Worm (Caenorhabditis elegans) whole organism, young adult: ENCODE measurements around the gene Y50E8A.12.

Experiments
- C06A6.2 ChIP-seq: fragments of 200-800 bp; sonication (Bioruptor generic); conservative IDR thresholded peaks from 2 replicates; pipeline ENCODE4 v1.3.6; 2022; ENCODE audit warnings: missing genetic modification characterization, missing compliant biosample characterization
- F22D6.2 ChIP-seq: sonication (generic microtip); optimal IDR thresholded peaks from 2 replicates; lab custom pipeline; 2016; ENCODE audit warnings: mild to moderate bottlenecking, missing genetic modification characterization, missing compliant biosample characterization
- ekl-4 ChIP-seq: fragments of 200-800 bp; sonication (Bioruptor generic); IDR thresholded peaks from 2 replicates; pipeline ENCODE4 v1.3.6; 2022; ENCODE audit warnings: missing genetic modification reagents, missing genetic modification characterization, missing compliant biosample characterization
- nhr-90 ChIP-seq: sonication (generic microtip); optimal IDR thresholded peaks from 2 replicates; lab custom pipeline; 2016; ENCODE audit warnings: missing genotype, mild to moderate bottlenecking, missing genetic modification characterization, missing compliant biosample characterization
- tbx-9 ChIP-seq: sonication (generic microtip); optimal IDR thresholded peaks from 2 replicates; lab custom pipeline; 2016; ENCODE audit warnings: borderline replicate concordance, missing genetic modification characterization, inconsistent platforms, missing compliant biosample characterization
- ztf-28 ChIP-seq: fragments of 200-800 bp; sonication (Bioruptor generic); IDR thresholded peaks from 2 replicates; pipeline ENCODE4 v1.3.6; 2022; ENCODE audit warnings: missing genetic modification reagents, missing genetic modification characterization, missing compliant biosample characterization
- ztf-6 ChIP-seq: fragments of 200-800 bp; sonication (Bioruptor generic); IDR thresholded peaks from 2 replicates; pipeline ENCODE4 v1.3.6; 2022; ENCODE audit warnings: missing genetic modification reagents, missing genetic modification characterization, missing compliant biosample characterization

DNA sequence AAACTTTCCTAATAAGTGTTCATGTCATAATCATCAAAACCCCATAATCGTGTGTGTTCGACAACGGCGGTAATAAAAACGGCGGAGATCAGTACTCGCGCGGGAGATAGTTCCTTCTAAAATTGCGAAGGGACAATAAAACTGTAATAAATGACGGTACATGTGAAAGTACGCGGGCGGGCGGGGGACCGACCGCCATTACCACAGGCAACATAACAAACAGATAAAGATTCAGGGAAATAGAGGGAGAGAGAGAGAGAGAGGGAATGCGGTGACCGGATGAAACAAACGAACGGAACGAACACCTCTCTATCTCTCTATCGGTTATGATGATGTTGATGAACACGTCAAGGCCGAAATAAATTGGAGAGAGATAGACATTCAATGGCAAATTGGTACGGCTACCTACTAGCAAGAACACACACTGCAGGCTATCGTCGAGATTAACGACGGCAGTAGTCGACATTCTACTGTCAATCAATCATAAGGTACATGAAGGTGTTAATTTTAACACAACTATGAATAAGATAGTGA is 22.3 kb upstream of the Y50E8A.12 start:
- no peak for TF ChIP-seq nhr-90 (tag; lab: Kevin White, UChicago)
- TF ChIP-seq F22D6.2 (tag; lab: Kevin White, UChicago) = no peak
- TF ChIP-seq ztf-6 (GFP tag; lab: Robert Waterston, UW) = no peak
- TF ChIP-seq tbx-9 (tag; lab: Kevin White, UChicago) = no peak
- TF ChIP-seq ekl-4 (GFP tag; lab: Robert Waterston, UW) = no peak
- no peak for TF ChIP-seq C06A6.2 (GFP tag; lab: Robert Waterston, UW)
- TF ChIP-seq ztf-28 (GFP tag; lab: Robert Waterston, UW) = no peak
